ENCODE assay signal across 1 fruit fly cellular context in genomic region chr2L:10238726-10239652, dm6.
TF ChIP-seq lines count a peak whose summit lies in the region.

Gene me31B, plus strand, starts transcription at chr2L:10239341.

TF ChIP-seq in whole organism, embryonic, 481 proteins besides CTCF, POLR2A, EP300 and RAD21 (continued from another document):
- TF ChIP-seq Nf-YC (tag; optimal IDR thresholded peaks at IDR 0.05; lab: Kevin White, UChicago) = no peak
- no peak for TF ChIP-seq trh (GFP tag; optimal IDR thresholded peaks at IDR 0.05; lab: Kevin White, UChicago)
- peak; percentile 3 for TF ChIP-seq CG8359 (GFP tag; optimal IDR thresholded peaks at IDR 0.05; lab: Kevin White, UChicago; ENCODE audit: borderline replicate concordance)
- TF ChIP-seq row (GFP tag; IDR thresholded peaks at IDR 0.05; lab: Robert Waterston, UW) = peak; percentile 75; the same call in 2 of the 3 replicates
- peak; percentile 40 for TF ChIP-seq pzg (GFP tag; optimal IDR thresholded peaks at IDR 0.05; lab: Kevin White, UChicago)
- TF ChIP-seq ERR (GFP tag; optimal IDR thresholded peaks at IDR 0.05; lab: Kevin White, UChicago) = no peak
- no peak for TF ChIP-seq MTF-1 (GFP tag; optimal IDR thresholded peaks at IDR 0.05; lab: Kevin White, UChicago; ENCODE audit: borderline replicate concordance)
- TF ChIP-seq CG4617 (GFP tag; optimal IDR thresholded peaks at IDR 0.05; lab: Kevin White, UChicago; ENCODE audit: borderline replicate concordance) = peak; percentile 73
- peak; percentile 61 for TF ChIP-seq nmo (GFP tag; optimal IDR thresholded peaks at IDR 0.05; lab: Kevin White, UChicago)
- TF ChIP-seq dmrt11E (tag; optimal IDR thresholded peaks at IDR 0.05; lab: Kevin White, UChicago) = peak; percentile 14
- no peak for TF ChIP-seq tin (GFP tag; optimal IDR thresholded peaks at IDR 0.05; lab: Kevin White, UChicago)
- peak; percentile 99 for TF ChIP-seq CG1603 (tag; optimal IDR thresholded peaks at IDR 0.05; lab: Kevin White, UChicago)
- peak; percentile 33 for TF ChIP-seq CG14710 (tag; optimal IDR thresholded peaks at IDR 0.05; lab: Kevin White, UChicago)
- TF ChIP-seq dimm (GFP tag; IDR thresholded peaks at IDR 0.05; lab: Robert Waterston, UW) = no peak
- peak; percentile 96 for TF ChIP-seq CG17802 (tag; optimal IDR thresholded peaks at IDR 0.05; lab: Kevin White, UChicago)
- peak; percentile 74 for TF ChIP-seq MESR4 (GFP tag; optimal IDR thresholded peaks at IDR 0.05; lab: Kevin White, UChicago)
- no peak for TF ChIP-seq disco-r (GFP tag; optimal IDR thresholded peaks at IDR 0.05; lab: Kevin White, UChicago)
- peak; percentile 93 for TF ChIP-seq CG1024 (GFP tag; IDR thresholded peaks at IDR 0.05; lab: Robert Waterston, UW)
- TF ChIP-seq fd3F (GFP tag; optimal IDR thresholded peaks at IDR 0.05; lab: Kevin White, UChicago) = no peak
- TF ChIP-seq CG2116 (GFP tag; optimal IDR thresholded peaks at IDR 0.05; lab: Kevin White, UChicago) = no peak
- peak; percentile 40 for TF ChIP-seq gfzf (GFP tag; optimal IDR thresholded peaks at IDR 0.05; lab: Kevin White, UChicago)
- no peak for TF ChIP-seq Trl (optimal IDR thresholded peaks at IDR 0.05; lab: Kevin White, UChicago)
- no peak for TF ChIP-seq Trl (GFP tag; optimal IDR thresholded peaks at IDR 0.05; lab: Kevin White, UChicago)
- no peak for TF ChIP-seq lab (GFP tag; optimal IDR thresholded peaks at IDR 0.05; lab: Kevin White, UChicago)
- TF ChIP-seq BEAF-32 (GFP tag; optimal IDR thresholded peaks at IDR 0.05; lab: Kevin White, UChicago) = peak; percentile 27
- TF ChIP-seq chm (GFP tag; IDR thresholded peaks at IDR 0.05; lab: Robert Waterston, UW) = no peak
- peak in 1 of 2 experiments; percentile 35 for TF ChIP-seq crp (GFP tag; optimal IDR thresholded peaks at IDR 0.05; lab: Kevin White, UChicago)
- TF ChIP-seq tll (GFP tag; optimal IDR thresholded peaks at IDR 0.05; lab: Kevin White, UChicago) = no peak
- no peak for TF ChIP-seq stc (GFP tag; IDR thresholded peaks at IDR 0.05; lab: Robert Waterston, UW)
- TF ChIP-seq CG1233 (GFP tag; optimal IDR thresholded peaks at IDR 0.05; lab: Kevin White, UChicago) = peak; percentile 17
- peak; percentile 70; the same call in 1 of the 3 replicates for TF ChIP-seq CG17361 (GFP tag; IDR thresholded peaks at IDR 0.05; lab: Robert Waterston, UW)
- no peak for TF ChIP-seq repo (GFP tag; optimal IDR thresholded peaks at IDR 0.05; lab: Kevin White, UChicago)
- TF ChIP-seq CG31441 (GFP tag; IDR thresholded peaks at IDR 0.05; lab: Robert Waterston, UW) = no peak
- no peak for TF ChIP-seq Meics (GFP tag; optimal IDR thresholded peaks at IDR 0.05; lab: Kevin White, UChicago)
- TF ChIP-seq Dip2 (GFP tag; IDR thresholded peaks at IDR 0.05; lab: Robert Waterston, UW) = no peak
- TF ChIP-seq CG11398 (GFP tag; optimal IDR thresholded peaks at IDR 0.05; lab: Kevin White, UChicago) = peak; percentile 97
- TF ChIP-seq CG18262 (tag; optimal IDR thresholded peaks at IDR 0.05; lab: Kevin White, UChicago) = peak; percentile 15
- peak; percentile 36 for TF ChIP-seq Ssrp (tag; optimal IDR thresholded peaks at IDR 0.05; lab: Kevin White, UChicago)
- no peak for TF ChIP-seq CG43689 (GFP tag; IDR thresholded peaks at IDR 0.05; lab: Robert Waterston, UW)
- no peak for TF ChIP-seq CG8290 (GFP tag; optimal IDR thresholded peaks at IDR 0.05; lab: Kevin White, UChicago)
- TF ChIP-seq CG8290 (tag; optimal IDR thresholded peaks at IDR 0.05; lab: Kevin White, UChicago) = peak in 1 of 2 experiments; percentile 41
- no peak for TF ChIP-seq CG11504 (tag; optimal IDR thresholded peaks at IDR 0.05; lab: Kevin White, UChicago)
- peak; percentile 12 for TF ChIP-seq YL-1 (GFP tag; optimal IDR thresholded peaks at IDR 0.05; lab: Kevin White, UChicago)
- TF ChIP-seq sens (GFP tag; lab: Kevin White, UChicago) = peak; percentile 9
- TF ChIP-seq CG4707 (GFP tag; optimal IDR thresholded peaks at IDR 0.05; lab: Kevin White, UChicago) = no peak
- no peak for TF ChIP-seq CG12769 (tag; optimal IDR thresholded peaks at IDR 0.05; lab: Kevin White, UChicago)
- TF ChIP-seq Spps (tag; optimal IDR thresholded peaks at IDR 0.05; lab: Kevin White, UChicago) = no peak
- TF ChIP-seq CG11723 (GFP tag; optimal IDR thresholded peaks at IDR 0.05; lab: Kevin White, UChicago) = peak; percentile 97
- 0 out of 2 replicates have a peak, but pooled peaks have one; percentile 12 for TF ChIP-seq MBD-R2 (GFP tag; IDR thresholded peaks at IDR 0.05; lab: Robert Waterston, UW)
- TF ChIP-seq phol (tag; optimal IDR thresholded peaks at IDR 0.05; lab: Kevin White, UChicago) = peak; percentile 60
- no peak for TF ChIP-seq CG10654 (GFP tag; optimal IDR thresholded peaks at IDR 0.05; lab: Kevin White, UChicago)
- TF ChIP-seq lmd (GFP tag; IDR thresholded peaks at IDR 0.05; lab: Robert Waterston, UW) = no peak
- TF ChIP-seq CG18764 (GFP tag; optimal IDR thresholded peaks at IDR 0.05; lab: Kevin White, UChicago) = no peak
- TF ChIP-seq wek (GFP tag; optimal IDR thresholded peaks at IDR 0.05; lab: Kevin White, UChicago) = no peak
- TF ChIP-seq CG17912 (GFP tag; optimal IDR thresholded peaks at IDR 0.05; lab: Kevin White, UChicago) = peak; percentile 6
- no peak for TF ChIP-seq Hr39 (optimal IDR thresholded peaks at IDR 0.05; lab: Kevin White, UChicago)
- TF ChIP-seq Hmx (GFP tag; optimal IDR thresholded peaks at IDR 0.05; lab: Kevin White, UChicago) = no peak
- TF ChIP-seq Mes4 (GFP tag; optimal IDR thresholded peaks at IDR 0.05; lab: Kevin White, UChicago) = no peak
- no peak for TF ChIP-seq CG6272 (GFP tag; IDR thresholded peaks at IDR 0.05; lab: Robert Waterston, UW)
- TF ChIP-seq ssp (GFP tag; IDR thresholded peaks at IDR 0.05; lab: Robert Waterston, UW) = peak; percentile 88
- peak; percentile 90 for TF ChIP-seq pfk (GFP tag; optimal IDR thresholded peaks at IDR 0.05; lab: Kevin White, UChicago)
- no peak for TF ChIP-seq Doc2 (GFP tag; IDR thresholded peaks at IDR 0.05; lab: Robert Waterston, UW)
- no peak for TF ChIP-seq CG10366 (GFP tag; IDR thresholded peaks at IDR 0.05; lab: Robert Waterston, UW)
- TF ChIP-seq CG30020 (tag; optimal IDR thresholded peaks at IDR 0.05; lab: Kevin White, UChicago) = peak; percentile 100
- TF ChIP-seq ci (GFP tag; IDR thresholded peaks at IDR 0.05; lab: Robert Waterston, UW) = no peak
- peak in 1 of 2 experiments; percentile 15 for TF ChIP-seq Pdp1 (GFP tag; optimal IDR thresholded peaks at IDR 0.05; lab: Kevin White, UChicago)
